Worm (Caenorhabditis elegans) whole organism, late embryonic: ENCODE results near the gene grd-1.

ENCODE experiments used
- C38D4.7 ChIP-seq: fragments of 200-800 bp; sonication (Bioruptor generic); optimal IDR thresholded peaks from 2 replicates; lab custom pipeline; 2018; ENCODE audit warnings: mild to moderate bottlenecking, missing genetic modification characterization, moderate library complexity, missing compliant biosample characterization
- F13H6.1 ChIP-seq: sonication (generic microtip); optimal IDR thresholded peaks from 2 replicates; lab custom pipeline; 2016; ENCODE audit warnings: missing genetic modification characterization, missing compliant biosample characterization
- K02D7.2 ChIP-seq: sonication (generic microtip); optimal IDR thresholded peaks from 2 replicates; lab custom pipeline; 2017; ENCODE audit warnings: mild to moderate bottlenecking, missing genetic modification characterization, missing compliant biosample characterization
- K09A11.1 ChIP-seq: sonication (generic microtip); optimal IDR thresholded peaks from 2 replicates; lab custom pipeline; 2017; ENCODE audit warnings: antibody characterized with exemption, mild to moderate bottlenecking, missing genetic modification characterization, missing compliant biosample characterization; ENCODE audit not compliant: insufficient read depth
- T23F11.4 ChIP-seq: fragments of 200-800 bp; sonication (Bioruptor generic); optimal IDR thresholded peaks from 2 replicates; lab custom pipeline; 2018; ENCODE audit warnings: mild to moderate bottlenecking, missing genetic modification characterization, missing compliant biosample characterization
- Y22D7AL.16 ChIP-seq: sonication (generic microtip); optimal IDR thresholded peaks from 2 replicates; lab custom pipeline; 2016; ENCODE audit warnings: missing genetic modification characterization, missing compliant biosample characterization
- ceh-14 ChIP-seq: sonication (generic microtip); optimal IDR thresholded peaks from 2 replicates; lab custom pipeline; 2016; ENCODE audit warnings: missing genotype, missing genetic modification characterization, missing compliant biosample characterization
- ceh-18 ChIP-seq: sonication (generic microtip); optimal IDR thresholded peaks from 2 replicates; lab custom pipeline; 2016; ENCODE audit warnings: missing genetic modification characterization, missing compliant biosample characterization
- ceh-19 ChIP-seq: fragments of 200-800 bp; sonication (Bioruptor generic); optimal IDR thresholded peaks from 2 replicates; lab custom pipeline; 2018; ENCODE audit warnings: mild to moderate bottlenecking, missing genetic modification characterization, missing compliant biosample characterization
- ceh-22 ChIP-seq: sonication (generic microtip); optimal IDR thresholded peaks from 2 replicates; lab custom pipeline; 2017; ENCODE audit warnings: missing biosample characterization, missing genetic modification characterization
- ceh-24 ChIP-seq: sonication (generic microtip); optimal IDR thresholded peaks from 2 replicates; lab custom pipeline; 2016; ENCODE audit warnings: mild to moderate bottlenecking, missing genetic modification characterization, missing compliant biosample characterization
- ceh-30 ChIP-seq: fragments of 150-350 bp; optimal IDR thresholded peaks from 2 replicates; lab custom pipeline; 2014; ENCODE audit warnings: missing biosample characterization, missing genetic modification characterization
- ceh-31 ChIP-seq: sonication (generic microtip); optimal IDR thresholded peaks from 2 replicates; lab custom pipeline; 2016; ENCODE audit warnings: missing genetic modification characterization, missing compliant biosample characterization
- ceh-45 ChIP-seq: fragments of 200-800 bp; sonication (Bioruptor generic); IDR thresholded peaks from 2 replicates; pipeline ENCODE4 v1.3.6; 2022; ENCODE audit warnings: missing genetic modification reagents, missing genetic modification characterization, missing compliant biosample characterization
- ceh-48 ChIP-seq: sonication (generic microtip); optimal IDR thresholded peaks from 2 replicates; lab custom pipeline; 2016; ENCODE audit warnings: missing genetic modification characterization, inconsistent platforms, missing compliant biosample characterization
- ceh-6 ChIP-seq: fragments of 200-800 bp; sonication (Bioruptor generic); optimal IDR thresholded peaks from 2 replicates; lab custom pipeline; 2018; ENCODE audit warnings: mild to moderate bottlenecking, missing genetic modification characterization, missing compliant biosample characterization
- ceh-9 ChIP-seq: sonication (generic microtip); optimal IDR thresholded peaks from 2 replicates; lab custom pipeline; 2016; ENCODE audit warnings: mild to moderate bottlenecking, missing genetic modification characterization, inconsistent platforms, missing compliant biosample characterization
- dmd-4 ChIP-seq: sonication (generic microtip); optimal IDR thresholded peaks from 2 replicates; lab custom pipeline; 2016; ENCODE audit warnings: borderline replicate concordance, missing genetic modification characterization, missing compliant biosample characterization
- dve-1 ChIP-seq: sonication (generic microtip); optimal IDR thresholded peaks from 2 replicates; lab custom pipeline; 2017; ENCODE audit warnings: antibody characterized with exemption, mild to moderate bottlenecking, missing genetic modification characterization, missing compliant biosample characterization
- elt-2 ChIP-seq: sonication (generic microtip); optimal IDR thresholded peaks from 2 replicates; lab custom pipeline; 2016; ENCODE audit warnings: missing genetic modification reagents, missing genetic modification characterization, missing compliant biosample characterization
- ets-4 ChIP-seq: sonication (generic microtip); optimal IDR thresholded peaks from 2 replicates; lab custom pipeline; 2016; ENCODE audit warnings: missing genetic modification characterization, missing compliant biosample characterization
- eyg-1 ChIP-seq: sonication (generic microtip); optimal IDR thresholded peaks from 2 replicates; lab custom pipeline; 2016; ENCODE audit warnings: missing genotype, missing genetic modification characterization, missing compliant biosample characterization
- fkh-10 ChIP-seq: fragments of 150-350 bp; optimal IDR thresholded peaks from 2 replicates; lab custom pipeline; 2014; ENCODE audit warnings: missing biosample characterization, missing genetic modification reagents, missing genetic modification characterization
- gmeb-2 ChIP-seq: sonication (generic microtip); optimal IDR thresholded peaks from 2 replicates; lab custom pipeline; 2016; ENCODE audit warnings: missing genetic modification characterization, inconsistent platforms, missing compliant biosample characterization
- hlh-15 ChIP-seq: sonication (generic microtip); optimal IDR thresholded peaks from 2 replicates; lab custom pipeline; 2016; ENCODE audit warnings: missing genetic modification characterization, missing compliant biosample characterization
- hlh-6 ChIP-seq: sonication (generic microtip); optimal IDR thresholded peaks from 2 replicates; lab custom pipeline; 2016; ENCODE audit warnings: missing genotype, missing genetic modification characterization, missing compliant biosample characterization
- lim-6 ChIP-seq: sonication (generic microtip); optimal IDR thresholded peaks from 2 replicates; lab custom pipeline; 2016; ENCODE audit warnings: missing genetic modification characterization, missing compliant biosample characterization
- lin-11 ChIP-seq: fragments of 200-800 bp; sonication (Bioruptor generic); optimal IDR thresholded peaks from 2 replicates; lab custom pipeline; 2018; ENCODE audit warnings: mild to moderate bottlenecking, missing genetic modification characterization, missing compliant biosample characterization
- madf-2 ChIP-seq: sonication (generic microtip); optimal IDR thresholded peaks from 2 replicates; lab custom pipeline; 2017; ENCODE audit warnings: missing genetic modification characterization, missing compliant biosample characterization
- mec-3 ChIP-seq: sonication (generic microtip); optimal IDR thresholded peaks from 2 replicates; lab custom pipeline; 2016; ENCODE audit warnings: borderline replicate concordance, missing genetic modification characterization, missing compliant biosample characterization
- nhr-232 ChIP-seq: sonication (generic microtip); optimal IDR thresholded peaks from 2 replicates; lab custom pipeline; 2016; ENCODE audit warnings: missing genetic modification characterization, missing compliant biosample characterization
- npax-4 ChIP-seq: sonication (generic microtip); optimal IDR thresholded peaks from 2 replicates; lab custom pipeline; 2016; ENCODE audit warnings: missing genetic modification characterization, missing compliant biosample characterization
- odd-2 ChIP-seq: sonication (generic microtip); optimal IDR thresholded peaks from 2 replicates; lab custom pipeline; 2017; ENCODE audit warnings: antibody characterized with exemption, mild to moderate bottlenecking, missing genetic modification characterization, missing compliant biosample characterization
- pha-2 ChIP-seq: sonication (generic microtip); optimal IDR thresholded peaks from 2 replicates; lab custom pipeline; 2017; ENCODE audit warnings: mild to moderate bottlenecking, missing genetic modification characterization, missing compliant biosample characterization
- pqm-1 ChIP-seq: sonication (generic microtip); optimal IDR thresholded peaks from 2 replicates; lab custom pipeline; 2016; ENCODE audit warnings: missing genetic modification characterization, missing compliant biosample characterization
- rnt-1 ChIP-seq: sonication (generic microtip); optimal IDR thresholded peaks from 2 replicates; lab custom pipeline; 2016; ENCODE audit warnings: missing genetic modification characterization, missing compliant biosample characterization
- sdc-2 ChIP-seq: sonication (generic microtip); optimal IDR thresholded peaks from 2 replicates; lab custom pipeline; 2016; ENCODE audit warnings: missing genotype, missing genetic modification characterization, missing compliant biosample characterization
- sox-4 ChIP-seq: sonication (generic microtip); optimal IDR thresholded peaks from 2 replicates; lab custom pipeline; 2017; ENCODE audit warnings: mild to moderate bottlenecking, missing genetic modification characterization, inconsistent platforms, missing compliant biosample characterization
- tbx-7 ChIP-seq: sonication (generic microtip); optimal IDR thresholded peaks from 2 replicates; lab custom pipeline; 2016; ENCODE audit warnings: missing genotype, missing genetic modification characterization, missing compliant biosample characterization
- ttx-3 ChIP-seq: sonication (generic microtip); optimal IDR thresholded peaks from 2 replicates; lab custom pipeline; 2016; ENCODE audit warnings: missing genetic modification reagents, missing genetic modification characterization, missing compliant biosample characterization
- unc-42 ChIP-seq: sonication (generic microtip); optimal IDR thresholded peaks from 2 replicates; lab custom pipeline; 2016; ENCODE audit warnings: missing genotype, missing genetic modification characterization, missing compliant biosample characterization
- ztf-16 ChIP-seq: sonication (generic microtip); optimal IDR thresholded peaks from 2 replicates; lab custom pipeline; 2017; ENCODE audit warnings: missing genetic modification characterization, missing compliant biosample characterization

Gene grd-1

ce11 chrX:11093985-11094593, 15.2 kb upstream of the grd-1 start (continued):
- TF ChIP-seq ceh-19 (GFP tag; lab: Kevin White, UChicago), result peak; percentile 82
- TF ChIP-seq F13H6.1 (tag; lab: Kevin White, UChicago), result peak; percentile 88
- peak; percentile 88 for TF ChIP-seq dmd-4 (tag; lab: Kevin White, UChicago)
- peak; percentile 74 for TF ChIP-seq ets-4 (tag; lab: Kevin White, UChicago)
- TF ChIP-seq gmeb-2 (tag; lab: Kevin White, UChicago), result peak; percentile 48
- peak; percentile 63 for TF ChIP-seq K02D7.2 (tag; lab: Kevin White, UChicago)
- peak; percentile 19 for TF ChIP-seq C38D4.7 (GFP tag; lab: Kevin White, UChicago)
- peak; percentile 43 for TF ChIP-seq T23F11.4 (GFP tag; lab: Kevin White, UChicago)
- TF ChIP-seq pha-2 (tag; lab: Kevin White, UChicago), result no peak
- no peak for TF ChIP-seq odd-2 (tag; lab: Kevin White, UChicago)
- no peak for TF ChIP-seq mec-3 (tag; lab: Kevin White, UChicago)
- TF ChIP-seq sdc-2 (tag; lab: Kevin White, UChicago), result peak; percentile 100
- peak; percentile 88 for TF ChIP-seq madf-2 (tag; lab: Kevin White, UChicago)
- TF ChIP-seq tbx-7 (tag; lab: Kevin White, UChicago), result peak; percentile 78
- TF ChIP-seq ceh-18, result peak; percentile 100
- TF ChIP-seq hlh-15 (tag; lab: Kevin White, UChicago), result peak; percentile 89
- TF ChIP-seq ceh-6, result peak; percentile 66
- peak; percentile 52 for TF ChIP-seq lin-11 (tag; lab: Kevin White, UChicago)
- no peak for TF ChIP-seq ceh-9 (tag; lab: Kevin White, UChicago)
- TF ChIP-seq pqm-1 (tag; lab: Kevin White, UChicago), result peak; percentile 97
- peak; percentile 38 for TF ChIP-seq nhr-232 (tag; lab: Kevin White, UChicago)
- peak; percentile 46 for TF ChIP-seq sox-4 (tag; lab: Kevin White, UChicago)
- TF ChIP-seq ttx-3 (tag; lab: Kevin White, UChicago), result peak; percentile 76
- TF ChIP-seq ceh-14, result peak; percentile 93
- TF ChIP-seq eyg-1 (tag; lab: Kevin White, UChicago), result peak; percentile 35
- TF ChIP-seq ztf-16 (tag; lab: Kevin White, UChicago), result peak; percentile 95
- peak; percentile 67 for TF ChIP-seq Y22D7AL.16 (tag; lab: Kevin White, UChicago)
- TF ChIP-seq elt-2, result peak; percentile 85
- TF ChIP-seq unc-42 (tag; lab: Kevin White, UChicago), result peak; percentile 98
- peak; percentile 100 for TF ChIP-seq ceh-48 (tag; lab: Kevin White, UChicago)
- peak; percentile 69; the same call in 1 of the 2 replicates for TF ChIP-seq ceh-45 (GFP tag; lab: Robert Waterston, UW)
- peak; percentile 15 for TF ChIP-seq npax-4 (tag; lab: Kevin White, UChicago)
- peak; percentile 91 for TF ChIP-seq fkh-10
- peak; percentile 94 for TF ChIP-seq ceh-22 (tag; lab: Kevin White, UChicago)
- peak; percentile 85 for TF ChIP-seq lim-6 (tag; lab: Kevin White, UChicago)
- peak; percentile 98 for TF ChIP-seq ceh-30 (tag; lab: Kevin White, UChicago)
- peak; percentile 87 for TF ChIP-seq hlh-6 (tag; lab: Kevin White, UChicago)
- peak; percentile 84 for TF ChIP-seq K09A11.1 (tag; lab: Kevin White, UChicago)
- TF ChIP-seq dve-1, result peak; percentile 99
- TF ChIP-seq rnt-1, result peak; percentile 99
- TF ChIP-seq ceh-24, result no peak
- peak; percentile 99 for TF ChIP-seq ceh-31 (tag; lab: Kevin White, UChicago)
